Fruit fly (Drosophila melanogaster): ENCODE measurements around the gene CG14628.

DNA sequence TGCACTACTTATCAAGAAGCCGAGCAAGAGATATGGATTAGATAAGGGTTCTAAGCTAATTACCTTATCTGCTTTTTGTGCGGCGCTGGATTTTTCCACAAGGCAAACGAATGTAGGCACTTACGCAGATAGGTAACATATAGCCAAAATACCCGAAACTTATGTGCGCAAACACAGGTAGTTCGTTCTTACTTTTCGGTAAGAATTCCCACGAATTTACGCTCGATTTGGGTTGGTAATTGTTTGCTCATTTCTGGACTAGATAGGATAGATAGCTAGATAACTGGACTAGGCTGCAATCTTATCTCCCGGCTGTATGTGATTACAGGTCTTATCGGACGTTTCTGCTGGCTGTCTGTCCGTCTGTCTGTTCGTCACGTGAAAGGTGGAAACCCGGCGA, 25.1 kb upstream of the CG14628 start:
- TF ChIP-seq Mnt (GFP tag; optimal IDR thresholded peaks at IDR 0.05) (no peak), pad (GFP tag; optimal IDR thresholded peaks at IDR 0.05) (no peak), bab1 (GFP tag; optimal IDR thresholded peaks at IDR 0.05) (no peak), toe (GFP tag; optimal IDR thresholded peaks at IDR 0.05) (no peak), tj (GFP tag; optimal IDR thresholded peaks at IDR 0.05) (no peak), CG5204 (GFP tag; optimal IDR thresholded peaks at IDR 0.05) (no peak), kay (GFP tag; ENCODE audit: borderline replicate concordance) (no peak), CG11617 (GFP tag; optimal IDR thresholded peaks at IDR 0.05) (no peak), CG7045 (GFP tag; optimal IDR thresholded peaks at IDR 0.05) (no peak), Crg-1 (GFP tag; optimal IDR thresholded peaks at IDR 0.05) (no peak), CG14711 (tag; optimal IDR thresholded peaks at IDR 0.05) (no peak), CG7101 (tag; optimal IDR thresholded peaks at IDR 0.05) (no peak), ovo (GFP tag; optimal IDR thresholded peaks at IDR 0.05) (no peak)

All from whole organism, adult.